Worm (Caenorhabditis elegans) whole organism, early embryonic: ENCODE results near the gene nspe-6.

ENCODE experiments used
- B0310.2 ChIP-seq: sonication (generic microtip); optimal IDR thresholded peaks from 2 replicates; lab custom pipeline; 2016; ENCODE audit warnings: mild to moderate bottlenecking, missing genetic modification characterization, missing compliant biosample characterization
- F13C5.2 ChIP-seq: sonication (generic microtip); optimal IDR thresholded peaks from 2 replicates; lab custom pipeline; 2017; ENCODE audit warnings: mild to moderate bottlenecking, missing genetic modification characterization, inconsistent platforms, missing compliant biosample characterization
- aly-1 ChIP-seq: sonication (generic microtip); optimal IDR thresholded peaks from 2 replicates; lab custom pipeline; 2016; ENCODE audit warnings: missing genetic modification characterization, missing compliant biosample characterization
- ama-1 ChIP-seq: fragments of 150-350 bp; optimal IDR thresholded peaks from 2 replicates; lab custom pipeline; 2014
- ceh-36 ChIP-seq: sonication (generic microtip); optimal IDR thresholded peaks from 2 replicates; lab custom pipeline; 2016; ENCODE audit warnings: missing genetic modification characterization, inconsistent platforms, missing compliant biosample characterization
- ets-7 ChIP-seq: sonication (generic microtip); optimal IDR thresholded peaks from 2 replicates; lab custom pipeline; 2016; ENCODE audit warnings: missing genotype, missing genetic modification characterization, missing compliant biosample characterization
- flt-1 ChIP-seq: fragments of 200-800 bp; sonication (Bioruptor generic); IDR thresholded peaks from 2 replicates; pipeline ENCODE4 v1.3.6; 2022; ENCODE audit warnings: missing genetic modification characterization, missing compliant biosample characterization
- hnd-1 ChIP-seq: sonication (generic microtip); optimal IDR thresholded peaks from 2 replicates; lab custom pipeline; 2016; ENCODE audit warnings: missing genetic modification characterization, missing compliant biosample characterization
- pes-1 ChIP-seq: fragments of 200-800 bp; sonication (Bioruptor generic); IDR thresholded peaks from 2 replicates; pipeline ENCODE4 v1.3.6; 2022; ENCODE audit warnings: missing genetic modification reagents, missing genetic modification characterization, missing compliant biosample characterization
- sea-1 ChIP-seq: fragments of 200-800 bp; sonication (Bioruptor generic); conservative IDR thresholded peaks from 2 replicates; pipeline ENCODE4 v1.3.6; 2022; ENCODE audit warnings: missing genetic modification characterization, missing compliant biosample characterization
- tbx-11 ChIP-seq: fragments of 200-800 bp; sonication (Bioruptor generic); IDR thresholded peaks from 2 replicates; pipeline ENCODE4 v1.3.6; 2022; ENCODE audit warnings: missing genetic modification characterization, missing compliant biosample characterization
- tra-4 ChIP-seq: sonication (generic microtip); optimal IDR thresholded peaks from 2 replicates; lab custom pipeline; 2017; ENCODE audit warnings: missing genetic modification characterization, missing compliant biosample characterization

- TF ChIP-seq hnd-1 (tag; lab: Kevin White, UChicago), result no peak
- TF ChIP-seq ama-1 (lab: Kevin White, UChicago), result no peak
- TF ChIP-seq F13C5.2 (tag; lab: Kevin White, UChicago), result no peak
- TF ChIP-seq flt-1 (GFP tag; lab: Robert Waterston, UW), result no peak
- no peak for TF ChIP-seq ets-7 (tag; lab: Kevin White, UChicago)
- no peak for TF ChIP-seq tbx-11 (GFP tag; lab: Robert Waterston, UW)
- no peak for TF ChIP-seq tra-4 (tag; lab: Kevin White, UChicago)
- TF ChIP-seq pes-1 (GFP tag; lab: Robert Waterston, UW), result no peak
- no peak for TF ChIP-seq aly-1
- no peak for TF ChIP-seq B0310.2 (tag; lab: Kevin White, UChicago)
- TF ChIP-seq ceh-36 (tag; lab: Kevin White, UChicago), result no peak
- no peak for TF ChIP-seq sea-1 (GFP tag; lab: Robert Waterston, UW)
Observed at ce11 chrII:12658409-12658808, 42.4 kb upstream of the nspe-6 start.
